Worm (Caenorhabditis elegans) whole organism, midembryonic: ENCODE results near the gene cyp-31A3.
"Not testable (repeated sequence)": the region's sequence is repeated elsewhere in the genome, so short reads cannot be mapped to it uniquely, and the experiment has no call there.

Source experiments
- T22C8.4 ChIP-seq: fragments of 200-800 bp; sonication (Bioruptor generic); IDR thresholded peaks from 2 replicates; pipeline ENCODE4 v1.3.6; 2022; ENCODE audit warnings: missing genetic modification characterization, missing compliant biosample characterization
- cog-1 ChIP-seq: sonication (generic microtip); optimal IDR thresholded peaks from 2 replicates; lab custom pipeline; 2016; ENCODE audit warnings: missing genetic modification characterization, missing compliant biosample characterization
- flt-1 ChIP-seq: fragments of 200-800 bp; sonication (Bioruptor generic); IDR thresholded peaks from 2 replicates; pipeline ENCODE4 v1.3.6; 2022; ENCODE audit warnings: missing genetic modification characterization, missing compliant biosample characterization
- klf-2 ChIP-seq: fragments of 200-800 bp; sonication (Bioruptor generic); conservative IDR thresholded peaks from 2 replicates; pipeline ENCODE4 v1.3.6; 2022; ENCODE audit warnings: missing genetic modification reagents, missing genetic modification characterization, missing compliant biosample characterization
- med-1 ChIP-seq: sonication (generic microtip); optimal IDR thresholded peaks from 2 replicates; lab custom pipeline; 2017; ENCODE audit warnings: missing genetic modification characterization, mild to moderate bottlenecking, missing compliant biosample characterization, antibody characterized with exemption, missing genetic modification reagents; ENCODE audit not compliant: insufficient read depth
- tab-1 ChIP-seq: fragments of 200-800 bp; sonication (Bioruptor generic); IDR thresholded peaks from 2 replicates; pipeline ENCODE4 v1.3.6; 2022; ENCODE audit warnings: missing genetic modification characterization, missing compliant biosample characterization
- ztf-23 ChIP-seq: fragments of 200-800 bp; sonication (Bioruptor generic); IDR thresholded peaks from 2 replicates; pipeline ENCODE4 v1.3.6; 2022; ENCODE audit warnings: missing genetic modification reagents, missing genetic modification characterization, missing compliant biosample characterization
- ztf-29 ChIP-seq: fragments of 200-800 bp; sonication (Bioruptor generic); IDR thresholded peaks from 2 replicates; pipeline ENCODE4 v1.3.6; 2022; ENCODE audit warnings: missing genetic modification reagents, missing genetic modification characterization, missing compliant biosample characterization

DNA sequence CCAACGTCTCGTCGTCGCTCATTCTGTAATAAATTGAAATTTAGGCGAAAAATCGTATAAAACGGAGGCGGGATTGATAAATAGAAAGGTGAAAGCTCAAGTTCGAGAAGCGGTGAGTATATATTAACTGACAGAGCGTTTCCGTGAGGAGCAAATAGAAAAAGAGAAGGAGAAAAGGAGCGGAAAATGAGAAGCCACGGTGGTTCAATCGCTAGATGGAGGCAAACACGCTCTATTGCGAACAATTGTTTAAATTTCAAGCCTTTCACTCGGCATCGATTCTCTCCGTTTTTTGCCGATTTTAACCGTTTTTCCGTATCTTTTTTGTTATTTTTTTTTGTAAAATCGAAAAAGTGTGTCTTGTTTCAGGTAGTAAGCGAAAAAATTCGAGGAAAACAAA, 45.1 kb upstream of the cyp-31A3 start, which contains the start of gene miro-1:
- not testable (repeated sequence) for TF ChIP-seq cog-1 (tag; lab: Kevin White, UChicago); klf-2 (GFP tag; lab: Robert Waterston, UW); flt-1 (GFP tag; lab: Robert Waterston, UW); ztf-23 (GFP tag; lab: Robert Waterston, UW); T22C8.4 (GFP tag; lab: Robert Waterston, UW); med-1; tab-1; ztf-29
